Worm (Caenorhabditis elegans): ENCODE measurements around the gene DH11.2.

The DH11.2 gene

DNA sequence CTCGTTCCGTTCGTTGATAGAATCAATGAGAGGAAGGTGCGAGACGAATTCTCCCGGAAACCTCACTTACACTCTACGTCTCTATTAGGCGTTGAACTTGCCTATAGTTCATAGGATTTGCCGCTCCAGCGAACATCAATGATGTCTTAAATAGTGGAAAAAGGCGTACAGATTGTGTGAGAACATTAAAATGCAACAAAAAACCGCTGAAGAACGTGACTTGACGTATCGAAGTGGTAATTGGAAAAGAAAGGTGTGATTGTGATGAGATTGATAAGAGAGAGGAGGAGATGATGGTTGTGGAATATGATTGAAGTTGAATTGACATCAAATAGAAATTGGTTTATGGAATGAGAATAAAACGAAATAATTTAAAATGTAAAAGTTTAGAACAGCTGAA lies 21.4 kb downstream of the DH11.2 start (continued):
- no peak for TF ChIP-seq F49E8.2 (tag; optimal IDR thresholded peaks at IDR 0.05; ENCODE audit: borderline replicate concordance)
- TF ChIP-seq mdl-1 (tag; optimal IDR thresholded peaks at IDR 0.05), result peak in 1 of 2 experiments; percentile 5
- TF ChIP-seq saeg-2 (GFP tag; IDR thresholded peaks at IDR 0.05), result no peak
- TF ChIP-seq lim-7 (GFP tag; IDR thresholded peaks at IDR 0.05), result no peak
- TF ChIP-seq zfp-2 (tag; optimal IDR thresholded peaks at IDR 0.05), result no peak
- peak; percentile 59 for TF ChIP-seq aha-1 (tag)
- no peak for TF ChIP-seq tag-97 (GFP tag; IDR thresholded peaks at IDR 0.05)
- no peak for TF ChIP-seq sdz-12 (GFP tag; optimal IDR thresholded peaks at IDR 0.05)
- 0 out of 2 replicates have a peak, but pooled peaks have one; percentile 26 for TF ChIP-seq lin-1 (GFP tag; IDR thresholded peaks at IDR 0.05)
- no peak for TF ChIP-seq zip-11 (GFP tag; IDR thresholded peaks at IDR 0.05)
- no peak for TF ChIP-seq dpl-1 (GFP tag; optimal IDR thresholded peaks at IDR 0.05)
- TF ChIP-seq dve-1 (tag; optimal IDR thresholded peaks at IDR 0.05; ENCODE audit: insufficient read depth), result peak; percentile 25
- no peak for TF ChIP-seq ceh-62 (tag; optimal IDR thresholded peaks at IDR 0.05)
- no peak for TF ChIP-seq R02D3.7 (tag; optimal IDR thresholded peaks at IDR 0.05)
- no peak for TF ChIP-seq F37D6.2 (tag; optimal IDR thresholded peaks at IDR 0.05)
- TF ChIP-seq ceh-20 (GFP tag; IDR thresholded peaks at IDR 0.05), result peak; percentile 68; the same call in 1 of the 2 replicates
- no peak for TF ChIP-seq lin-38 (GFP tag; IDR thresholded peaks at IDR 0.05)
- TF ChIP-seq skn-1 (tag; optimal IDR thresholded peaks at IDR 0.05), result no peak
- no peak for TF ChIP-seq Y75B8A.6 (GFP tag; IDR thresholded peaks at IDR 0.05)
- TF ChIP-seq ztf-11 (tag; optimal IDR thresholded peaks at IDR 0.05), result no peak
- TF ChIP-seq nhr-77 (tag; optimal IDR thresholded peaks at IDR 0.05), result no peak
- TF ChIP-seq Y5F2A.4 (GFP tag; optimal IDR thresholded peaks at IDR 0.05), result no peak
- TF ChIP-seq lin-39 (tag; optimal IDR thresholded peaks at IDR 0.05), result no peak
- TF ChIP-seq ces-1 (GFP tag; optimal IDR thresholded peaks at IDR 0.05), result no peak
- no peak for TF ChIP-seq mdt-29 (GFP tag; IDR thresholded peaks at IDR 0.05)
- TF ChIP-seq spr-3 (GFP tag; optimal IDR thresholded peaks at IDR 0.05), result no peak
- no peak for TF ChIP-seq daf-12 (tag; optimal IDR thresholded peaks at IDR 0.05)
- TF ChIP-seq daf-8 (GFP tag; IDR thresholded peaks at IDR 0.05), result no peak

DNA sequence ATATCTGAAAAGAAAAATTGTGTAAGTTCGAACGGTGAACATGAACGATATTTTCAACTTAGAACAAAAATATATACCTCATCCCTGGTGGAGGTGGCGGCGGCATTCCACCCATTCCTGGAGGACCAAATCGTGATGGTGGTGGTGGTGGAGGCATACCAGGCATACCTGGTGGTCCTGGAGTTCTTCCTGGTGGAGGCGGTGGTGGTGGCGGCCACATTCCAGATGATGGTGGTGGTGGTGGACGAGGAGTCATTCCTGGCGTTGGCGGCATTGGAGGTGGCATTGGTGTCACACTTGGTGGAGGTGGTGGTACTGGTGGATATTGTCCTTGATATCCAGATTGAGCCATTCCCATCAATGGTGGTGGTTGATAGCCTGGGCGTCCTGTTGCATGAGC lies 22.0 kb downstream of the DH11.2 start:
- TF ChIP-seq aha-1 (tag), result no peak
- no peak for TF ChIP-seq rbr-2 (tag; optimal IDR thresholded peaks at IDR 0.05)
- no peak for TF ChIP-seq arid-1 (GFP tag; conservative IDR thresholded peaks at IDR 0.05)
- no peak for TF ChIP-seq unc-130 (GFP tag; optimal IDR thresholded peaks at IDR 0.05)
- 0 out of 2 replicates have a peak, but pooled peaks have one; percentile 20 for TF ChIP-seq lin-29 (GFP tag; IDR thresholded peaks at IDR 0.05)
- TF ChIP-seq F49E8.2 (tag; optimal IDR thresholded peaks at IDR 0.05; ENCODE audit: borderline replicate concordance), result no peak
- TF ChIP-seq mep-1 (tag; optimal IDR thresholded peaks at IDR 0.05), result no peak
- TF ChIP-seq dve-1 (tag; optimal IDR thresholded peaks at IDR 0.05; ENCODE audit: insufficient read depth), result no peak
- TF ChIP-seq set-16 (GFP tag; IDR thresholded peaks at IDR 0.05), result peak; percentile 79
- no peak for TF ChIP-seq mxl-2 (GFP tag; conservative IDR thresholded peaks at IDR 0.05)

DNA sequence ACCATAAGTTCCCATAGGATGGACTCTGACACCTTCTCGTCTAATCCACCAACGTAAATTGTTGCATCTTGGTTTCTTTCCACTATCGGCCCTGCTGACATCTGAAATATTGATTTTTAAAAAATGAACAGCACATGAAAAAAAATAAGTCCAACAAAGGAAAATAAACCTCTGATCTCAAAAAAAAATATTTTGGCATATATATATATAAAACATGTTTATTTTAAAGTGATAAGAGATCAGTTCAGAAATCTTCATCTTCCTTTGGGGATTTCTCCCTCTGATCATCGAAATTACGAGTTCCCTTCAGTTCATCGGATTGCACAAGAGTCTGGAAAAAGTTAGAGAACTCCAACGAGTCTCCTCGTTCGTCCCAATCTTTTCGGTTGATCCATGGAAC lies 23.1 kb downstream of the DH11.2 start, which contains the start of gene sap-49:
sap-49 (minus strand) TSS at position 101 of the 400 bp plus-strand sequence.
- TF ChIP-seq unc-39 (tag; optimal IDR thresholded peaks at IDR 0.05), result no peak
- no peak for TF ChIP-seq unc-62 (GFP tag; optimal IDR thresholded peaks at IDR 0.05 in 1 of 2)
- TF ChIP-seq unc-62 (tag; optimal IDR thresholded peaks at IDR 0.05), result no peak
- TF ChIP-seq hmg-1.1 (GFP tag; IDR thresholded peaks at IDR 0.05), result no peak
- 0 out of 2 replicates have a peak, but pooled peaks have one; percentile 5 for TF ChIP-seq lin-38 (GFP tag; IDR thresholded peaks at IDR 0.05)
- TF ChIP-seq ceh-20 (GFP tag; IDR thresholded peaks at IDR 0.05), result no peak
